Worm (Caenorhabditis elegans) whole organism, early embryonic: Measurements from ENCODE around the gene lea-1.

Experiments used
- B0310.2 ChIP-seq: sonication (generic microtip); optimal IDR thresholded peaks from 2 replicates; lab custom pipeline; 2016; ENCODE audit warnings: mild to moderate bottlenecking, missing genetic modification characterization, missing compliant biosample characterization
- F13C5.2 ChIP-seq: sonication (generic microtip); optimal IDR thresholded peaks from 2 replicates; lab custom pipeline; 2017; ENCODE audit warnings: mild to moderate bottlenecking, missing genetic modification characterization, inconsistent platforms, missing compliant biosample characterization
- aly-1 ChIP-seq: sonication (generic microtip); optimal IDR thresholded peaks from 2 replicates; lab custom pipeline; 2016; ENCODE audit warnings: missing genetic modification characterization, missing compliant biosample characterization
- ama-1 ChIP-seq: fragments of 150-350 bp; optimal IDR thresholded peaks from 2 replicates; lab custom pipeline; 2014
- ceh-13 ChIP-seq: fragments of 200-800 bp; sonication (Bioruptor generic); optimal IDR thresholded peaks from 2 replicates; lab custom pipeline; 2018; ENCODE audit warnings: mild to moderate bottlenecking, missing genetic modification characterization, missing compliant biosample characterization
- ceh-36 ChIP-seq: sonication (generic microtip); optimal IDR thresholded peaks from 2 replicates; lab custom pipeline; 2016; ENCODE audit warnings: missing genetic modification characterization, inconsistent platforms, missing compliant biosample characterization
- ets-7 ChIP-seq: sonication (generic microtip); optimal IDR thresholded peaks from 2 replicates; lab custom pipeline; 2016; ENCODE audit warnings: missing genotype, missing genetic modification characterization, missing compliant biosample characterization
- flt-1 ChIP-seq: fragments of 200-800 bp; sonication (Bioruptor generic); IDR thresholded peaks from 2 replicates; pipeline ENCODE4 v1.3.6; 2022; ENCODE audit warnings: missing genetic modification characterization, missing compliant biosample characterization
- hmbx-1 ChIP-seq: sonication (generic microtip); optimal IDR thresholded peaks from 2 replicates; lab custom pipeline; 2016; ENCODE audit warnings: mild to moderate bottlenecking, missing genetic modification characterization, missing compliant biosample characterization
- hmg-4 ChIP-seq: fragments of 200-800 bp; sonication (Bioruptor generic); optimal IDR thresholded peaks from 2 replicates; lab custom pipeline; 2018; ENCODE audit warnings: mild to moderate bottlenecking, missing genetic modification characterization, missing compliant biosample characterization
- hnd-1 ChIP-seq: sonication (generic microtip); optimal IDR thresholded peaks from 2 replicates; lab custom pipeline; 2016; ENCODE audit warnings: missing genetic modification characterization, missing compliant biosample characterization
- pes-1 ChIP-seq: fragments of 200-800 bp; sonication (Bioruptor generic); IDR thresholded peaks from 2 replicates; pipeline ENCODE4 v1.3.6; 2022; ENCODE audit warnings: missing genetic modification reagents, missing genetic modification characterization, missing compliant biosample characterization
- scrt-1 ChIP-seq: fragments of 200-800 bp; sonication (Bioruptor generic); IDR thresholded peaks from 2 replicates; pipeline ENCODE4 v1.3.6; 2022; ENCODE audit warnings: missing genetic modification characterization, missing compliant biosample characterization
- sea-1 ChIP-seq: fragments of 200-800 bp; sonication (Bioruptor generic); conservative IDR thresholded peaks from 2 replicates; pipeline ENCODE4 v1.3.6; 2022; ENCODE audit warnings: missing genetic modification characterization, missing compliant biosample characterization
- tbx-11 ChIP-seq: fragments of 200-800 bp; sonication (Bioruptor generic); IDR thresholded peaks from 2 replicates; pipeline ENCODE4 v1.3.6; 2022; ENCODE audit warnings: missing genetic modification characterization, missing compliant biosample characterization
- tbx-37 ChIP-seq: fragments of 200-800 bp; sonication (Bioruptor generic); conservative IDR thresholded peaks from 2 replicates; pipeline ENCODE4 v1.3.6; 2022; ENCODE audit warnings: missing genetic modification reagents, missing genetic modification characterization, missing compliant biosample characterization
- tra-4 ChIP-seq: sonication (generic microtip); optimal IDR thresholded peaks from 2 replicates; lab custom pipeline; 2017; ENCODE audit warnings: missing genetic modification characterization, missing compliant biosample characterization

lea-1 gene

ce11 chrV:9986177-9986576 is 25.5 kb upstream of the lea-1 start, which contains the start of gene rmd-2:
rmd-2 (minus strand) TSS chrV:9986277.
- TF ChIP-seq F13C5.2 (tag; lab: Kevin White, UChicago) (no peak), ceh-36 (tag; lab: Kevin White, UChicago) (no peak), B0310.2 (tag; lab: Kevin White, UChicago) (no peak), flt-1 (GFP tag; lab: Robert Waterston, UW) (no peak)

DNA sequence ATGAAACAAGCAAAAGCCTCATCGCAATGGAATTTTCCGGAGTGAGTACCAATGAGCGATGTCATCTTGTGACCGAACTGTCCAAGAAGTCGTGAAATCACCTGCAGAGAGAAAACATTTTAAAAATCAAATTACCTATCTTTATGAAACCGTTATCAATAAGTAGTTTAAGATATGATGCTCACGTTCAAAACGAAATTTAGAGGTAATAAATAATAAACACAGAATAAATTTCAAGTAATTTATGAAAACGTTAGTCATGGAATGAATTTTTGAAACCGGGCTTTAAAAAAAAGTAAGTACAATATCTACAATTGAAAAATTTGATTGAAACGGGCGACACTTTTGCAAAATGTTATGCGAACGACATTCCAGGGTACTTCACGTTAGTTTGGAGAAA is 24.0 kb upstream of the lea-1 start, which contains the start of gene C27H6.8:
Gene C27H6.8 (minus strand): TSS at position 101 of the 400 bp plus-strand sequence.
- TF ChIP-seq ets-7 (tag; lab: Kevin White, UChicago) (no peak), sea-1 (GFP tag; lab: Robert Waterston, UW) (no peak), ama-1 (lab: Kevin White, UChicago) (no peak), tbx-11 (GFP tag; lab: Robert Waterston, UW) (no peak), F13C5.2 (tag; lab: Kevin White, UChicago) (no peak), hmbx-1 (tag; lab: Kevin White, UChicago) (no peak), B0310.2 (tag; lab: Kevin White, UChicago) (no peak), hmg-4 (GFP tag; lab: Kevin White, UChicago) (no peak), tbx-37 (GFP tag; lab: Robert Waterston, UW) (no peak), flt-1 (GFP tag; lab: Robert Waterston, UW) (no peak), ceh-13 (no peak), scrt-1 (no peak), tra-4 (tag; lab: Kevin White, UChicago) (no peak), pes-1 (GFP tag; lab: Robert Waterston, UW) (no peak)

DNA sequence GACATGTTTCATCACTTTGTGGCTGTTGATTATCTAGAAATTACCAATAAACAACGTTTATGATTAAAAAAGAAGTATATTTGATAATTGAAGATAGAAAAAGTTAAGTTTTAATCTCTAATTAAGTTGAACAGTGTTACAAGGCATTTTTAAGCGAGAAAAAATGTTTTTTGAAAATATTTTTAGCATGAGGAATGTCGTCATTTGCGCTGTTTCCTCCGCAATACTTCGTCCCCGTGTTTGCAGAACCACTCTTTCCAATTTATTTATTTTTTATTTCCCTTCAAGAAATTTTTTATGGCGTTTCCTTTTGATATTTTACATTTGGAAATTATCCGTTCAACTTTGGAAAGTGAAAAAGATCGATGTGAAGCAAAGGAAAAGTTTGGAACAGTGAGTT is 20.1 kb upstream of the lea-1 start, which contains the start of the genes rde-1 and trpp-6:
Gene rde-1 (minus strand): TSS at position 33 of the 400 bp plus-strand sequence.
Gene trpp-6 (plus strand): TSS at position 286 of the 400 bp plus-strand sequence.
- no peak for TF ChIP-seq tra-4 (tag; lab: Kevin White, UChicago)
- TF ChIP-seq pes-1 (GFP tag; lab: Robert Waterston, UW) = no peak
- no peak for TF ChIP-seq ceh-36 (tag; lab: Kevin White, UChicago)
- no peak for TF ChIP-seq aly-1 (tag; lab: Kevin White, UChicago)
- no peak for TF ChIP-seq tbx-11 (GFP tag; lab: Robert Waterston, UW)
- TF ChIP-seq flt-1 (GFP tag; lab: Robert Waterston, UW) = no peak
- no peak for TF ChIP-seq tbx-37 (GFP tag; lab: Robert Waterston, UW)
- TF ChIP-seq hmbx-1 (tag; lab: Kevin White, UChicago) = no peak
- TF ChIP-seq ets-7 (tag; lab: Kevin White, UChicago) = no peak
- TF ChIP-seq scrt-1 = no peak
- TF ChIP-seq hnd-1 (tag; lab: Kevin White, UChicago) = no peak
- no peak for TF ChIP-seq ama-1 (lab: Kevin White, UChicago)
- no peak for TF ChIP-seq B0310.2 (tag; lab: Kevin White, UChicago)
- no peak for TF ChIP-seq hmg-4 (GFP tag; lab: Kevin White, UChicago)
- TF ChIP-seq ceh-13 = no peak
- TF ChIP-seq F13C5.2 (tag; lab: Kevin White, UChicago) = no peak
- TF ChIP-seq sea-1 (GFP tag; lab: Robert Waterston, UW) = no peak

DNA sequence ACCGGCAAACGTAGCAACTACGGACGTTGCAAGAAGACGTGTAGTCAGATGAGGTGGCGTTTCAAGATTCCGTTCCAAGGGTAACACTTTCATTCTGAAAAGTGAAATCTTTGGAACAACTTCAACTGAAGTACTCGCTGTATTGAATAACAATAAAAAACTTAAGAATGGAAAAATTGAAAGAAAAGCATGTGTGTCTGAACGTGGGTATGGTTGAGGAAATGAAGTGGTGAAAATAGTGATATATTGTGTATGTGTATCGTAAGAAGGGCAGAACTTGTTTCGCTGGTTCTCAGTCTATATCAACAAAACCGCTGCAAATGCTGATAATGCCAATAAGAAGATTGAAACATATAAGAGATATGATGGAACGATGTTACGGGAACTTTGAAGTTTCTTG is 15.9 kb upstream of the lea-1 start, which contains the start of gene K08H10.6:
Gene K08H10.6 (minus strand): TSS at position 101 of the 400 bp plus-strand sequence.
- no peak for TF ChIP-seq B0310.2 (tag; lab: Kevin White, UChicago)
- no peak for TF ChIP-seq hmbx-1 (tag; lab: Kevin White, UChicago)
- TF ChIP-seq tbx-11 (GFP tag; lab: Robert Waterston, UW) = no peak
- no peak for TF ChIP-seq scrt-1
- TF ChIP-seq hmg-4 (GFP tag; lab: Kevin White, UChicago) = no peak

DNA sequence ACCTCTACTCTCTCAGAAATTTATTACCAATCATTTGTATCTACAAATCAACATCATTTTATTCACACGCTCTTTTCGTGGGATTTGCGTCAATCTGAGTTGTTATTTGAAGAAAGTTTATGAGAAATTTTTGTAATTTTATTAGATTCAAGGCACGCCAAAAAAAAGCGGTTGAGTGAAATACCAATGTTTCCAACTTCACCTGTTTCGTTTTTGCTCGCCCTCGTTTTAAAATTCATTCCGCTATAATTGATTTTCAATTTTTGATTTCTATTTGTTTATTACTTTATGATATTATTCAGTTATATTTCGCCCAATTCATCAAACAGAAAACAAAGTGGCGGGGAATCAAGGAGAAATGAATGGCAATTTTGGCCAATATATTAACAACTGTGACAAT is 11.0 kb upstream of the lea-1 start, which contains the start of gene K08H10.10:
Gene K08H10.10 (plus strand): TSS at position 301 of the 400 bp plus-strand sequence.
- TF ChIP-seq flt-1 (GFP tag; lab: Robert Waterston, UW) (no peak), hmbx-1 (tag; lab: Kevin White, UChicago) (no peak), aly-1 (tag; lab: Kevin White, UChicago) (no peak), F13C5.2 (tag; lab: Kevin White, UChicago) (no peak), hmg-4 (GFP tag; lab: Kevin White, UChicago) (no peak), hnd-1 (tag; lab: Kevin White, UChicago) (no peak), pes-1 (GFP tag; lab: Robert Waterston, UW) (no peak), tbx-11 (GFP tag; lab: Robert Waterston, UW) (no peak), tra-4 (tag; lab: Kevin White, UChicago) (no peak), tbx-37 (GFP tag; lab: Robert Waterston, UW) (no peak), sea-1 (GFP tag; lab: Robert Waterston, UW) (no peak), ama-1 (lab: Kevin White, UChicago) (no peak), B0310.2 (tag; lab: Kevin White, UChicago) (no peak), ets-7 (tag; lab: Kevin White, UChicago) (no peak), ceh-36 (tag; lab: Kevin White, UChicago) (no peak), ceh-13 (no peak), scrt-1 (no peak)

DNA sequence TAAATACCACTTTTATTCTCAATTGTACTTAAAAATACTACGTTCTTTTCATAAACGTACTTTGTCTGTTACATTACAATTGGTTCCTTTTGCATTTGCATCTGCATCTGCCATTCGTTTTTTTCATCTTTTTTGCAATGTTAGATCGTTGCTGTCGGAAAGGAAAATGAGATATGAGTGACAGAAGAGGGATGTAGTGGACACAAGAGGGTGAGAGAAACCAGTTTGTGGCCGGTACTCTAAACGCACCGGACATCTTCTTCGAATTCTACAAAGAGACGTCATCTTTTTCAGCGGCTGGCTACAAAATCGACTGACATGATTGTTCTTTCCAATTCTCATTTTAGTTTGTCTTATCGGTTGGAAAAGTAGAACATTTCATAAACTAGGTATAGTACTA is 9.0 kb upstream of the lea-1 start:
- TF ChIP-seq ets-7 (tag; lab: Kevin White, UChicago) = no peak
- TF ChIP-seq sea-1 (GFP tag; lab: Robert Waterston, UW) = no peak
- TF ChIP-seq ceh-36 (tag; lab: Kevin White, UChicago) = no peak
- no peak for TF ChIP-seq tbx-11 (GFP tag; lab: Robert Waterston, UW)
- TF ChIP-seq ceh-13 = no peak
- TF ChIP-seq hmg-4 (GFP tag; lab: Kevin White, UChicago) = no peak
- TF ChIP-seq flt-1 (GFP tag; lab: Robert Waterston, UW) = no peak
- no peak for TF ChIP-seq aly-1 (tag; lab: Kevin White, UChicago)

- TF ChIP-seq ceh-13 = no peak
- TF ChIP-seq tra-4 (tag; lab: Kevin White, UChicago) = no peak
- TF ChIP-seq hnd-1 (tag; lab: Kevin White, UChicago) = no peak
- TF ChIP-seq ama-1 (lab: Kevin White, UChicago) = no peak
- no peak for TF ChIP-seq B0310.2 (tag; lab: Kevin White, UChicago)
- TF ChIP-seq ceh-36 (tag; lab: Kevin White, UChicago) = no peak
- TF ChIP-seq ets-7 (tag; lab: Kevin White, UChicago) = no peak
- TF ChIP-seq tbx-37 (GFP tag; lab: Robert Waterston, UW) = no peak
- TF ChIP-seq hmbx-1 (tag; lab: Kevin White, UChicago) = no peak
- no peak for TF ChIP-seq scrt-1
- TF ChIP-seq flt-1 (GFP tag; lab: Robert Waterston, UW) = no peak
- no peak for TF ChIP-seq pes-1 (GFP tag; lab: Robert Waterston, UW)
Observed at ce11 chrV:10003315-10003969, 8.3 kb upstream of the lea-1 start.
